Fruit fly (Drosophila melanogaster) whole organism, pupa: Measurements from ENCODE around the gene Pstk.

Source experiments
- CG12605 ChIP-seq: fragments of 200-800 bp; sonication (Bioruptor generic); IDR thresholded peaks from 2 replicates; pipeline ENCODE4 v1.3.6; 2022; ENCODE audit warnings: missing biosample characterization, missing genetic modification characterization
- CG14655 ChIP-seq: fragments of 200-800 bp; sonication (Bioruptor generic); optimal IDR thresholded peaks from 3 replicates; lab custom pipeline; 2017; ENCODE audit warnings: mild to moderate bottlenecking, missing biosample characterization, missing genetic modification reagents, missing genetic modification characterization
- CG15710 ChIP-seq: fragments of 200-800 bp; sonication (Bioruptor generic); optimal IDR thresholded peaks from 2 replicates; lab custom pipeline; 2018; ENCODE audit warnings: missing biosample characterization, mild to moderate bottlenecking, missing genetic modification characterization, moderate library complexity
- CG17806 ChIP-seq: fragments of 200-800 bp; sonication (Bioruptor generic); optimal IDR thresholded peaks from 2 replicates; lab custom pipeline; 2018; ENCODE audit warnings: missing biosample characterization, mild to moderate bottlenecking, missing genetic modification characterization, moderate library complexity
- CG34367 ChIP-seq: fragments of 200-800 bp; sonication (Bioruptor generic); optimal IDR thresholded peaks from 2 replicates; lab custom pipeline; 2018; ENCODE audit warnings: missing biosample characterization, mild to moderate bottlenecking, missing genetic modification characterization
- CG8301 ChIP-seq: fragments of 200-800 bp; sonication (Bioruptor generic); optimal IDR thresholded peaks from 2 replicates; lab custom pipeline; 2018; ENCODE audit warnings: missing biosample characterization, mild to moderate bottlenecking, missing genetic modification characterization
- CG9948 ChIP-seq: fragments of 200-800 bp; sonication (Bioruptor generic); optimal IDR thresholded peaks from 2 replicates; lab custom pipeline; 2018; ENCODE audit warnings: missing biosample characterization, mild to moderate bottlenecking, missing genetic modification characterization, moderate library complexity
- D1 ChIP-seq: fragments of 200-800 bp; sonication (Bioruptor generic); optimal IDR thresholded peaks from 2 replicates; lab custom pipeline; 2018; ENCODE audit warnings: missing biosample characterization, mild to moderate bottlenecking, missing genetic modification characterization, moderate library complexity
- EcR ChIP-seq: fragments of 200-800 bp; sonication (Bioruptor generic); optimal IDR thresholded peaks from 3 replicates; lab custom pipeline; 2019; ENCODE audit warnings: missing biosample characterization, missing genetic modification characterization, mild to moderate bottlenecking, moderate library complexity, missing genetic modification reagents
- Ets98B ChIP-seq: fragments of 200-800 bp; sonication (Bioruptor generic); IDR thresholded peaks from 2 replicates; pipeline ENCODE4 v1.3.6; 2022; ENCODE audit warnings: missing biosample characterization, missing genetic modification characterization
- Pif1A ChIP-seq: fragments of 200-800 bp; sonication (Bioruptor generic); optimal IDR thresholded peaks from 3 replicates; lab custom pipeline; 2016; ENCODE audit warnings: missing biosample characterization, missing genetic modification characterization
- Snoo ChIP-seq: fragments of 200-800 bp; sonication (Bioruptor generic); optimal IDR thresholded peaks from 3 replicates; lab custom pipeline; 2017; ENCODE audit warnings: missing biosample characterization, mild to moderate bottlenecking, missing genetic modification characterization, inconsistent platforms
- gl ChIP-seq: fragments of 200-800 bp; sonication (Bioruptor generic); optimal IDR thresholded peaks from 2 replicates; lab custom pipeline; 2018; ENCODE audit warnings: missing biosample characterization, mild to moderate bottlenecking, missing genetic modification characterization
- rn ChIP-seq: fragments of 200-800 bp; sonication (Bioruptor generic); IDR thresholded peaks from 2 replicates; pipeline ENCODE4 v1.3.6; 2022; ENCODE audit warnings: missing biosample characterization, missing genetic modification characterization

- peak; percentile 42; the same call in 1 of the 2 replicates for TF ChIP-seq Ets98B (GFP tag; lab: Robert Waterston, UW)
- no peak for TF ChIP-seq CG8301 (tag; lab: Kevin White, UChicago)
- TF ChIP-seq CG34367 (tag; lab: Kevin White, UChicago), result no peak
- TF ChIP-seq CG14655 (GFP tag; lab: Kevin White, UChicago), result no peak
- TF ChIP-seq D1 (tag; lab: Kevin White, UChicago), result no peak
- no peak for TF ChIP-seq CG15710 (tag; lab: Kevin White, UChicago)
- no peak for TF ChIP-seq gl (tag; lab: Kevin White, UChicago)
- TF ChIP-seq CG12605 (GFP tag; lab: Robert Waterston, UW), result no peak
- no peak for TF ChIP-seq Snoo (tag; lab: Kevin White, UChicago)
- no peak for TF ChIP-seq CG9948 (tag; lab: Kevin White, UChicago)
- TF ChIP-seq CG17806 (tag; lab: Kevin White, UChicago), result no peak
- TF ChIP-seq rn (GFP tag; lab: Robert Waterston, UW), result no peak
- TF ChIP-seq Pif1A (GFP tag; lab: Kevin White, UChicago), result no peak
- TF ChIP-seq EcR (GFP tag; lab: Kevin White, UChicago), result peak; percentile 41
Observed at dm6 chrX:19662583-19663195, 44.4 kb upstream of the Pstk start.
